Worm (Caenorhabditis elegans) whole organism, young adult: ENCODE measurements around the gene F46H5.5.

Experiments
- D2030.7 ChIP-seq: fragments of 200-800 bp; sonication (Bioruptor generic); IDR thresholded peaks from 2 replicates; pipeline ENCODE4 v1.3.6; 2022; ENCODE audit warnings: missing genetic modification reagents, missing genetic modification characterization, missing compliant biosample characterization
- F52B5.7 ChIP-seq: sonication (generic microtip); optimal IDR thresholded peaks from 2 replicates; lab custom pipeline; 2016; ENCODE audit warnings: mild to moderate bottlenecking, missing genetic modification characterization, missing compliant biosample characterization
- let-526 ChIP-seq: fragments of 200-800 bp; sonication (Bioruptor generic); IDR thresholded peaks from 2 replicates; pipeline ENCODE4 v1.3.6; 2022; ENCODE audit warnings: missing genetic modification reagents, missing genetic modification characterization, missing compliant biosample characterization
- nfya-1 ChIP-seq: sonication (generic microtip); optimal IDR thresholded peaks from 2 replicates; lab custom pipeline; 2017; ENCODE audit warnings: antibody characterized with exemption, missing compliant biosample characterization, missing genetic modification characterization, borderline replicate concordance; ENCODE audit not compliant: insufficient read depth
- nhr-27 ChIP-seq: fragments of 200-800 bp; sonication (Bioruptor generic); optimal IDR thresholded peaks from 2 replicates; lab custom pipeline; 2018; ENCODE audit warnings: mild to moderate bottlenecking, missing genetic modification characterization, moderate library complexity, missing compliant biosample characterization

DNA sequence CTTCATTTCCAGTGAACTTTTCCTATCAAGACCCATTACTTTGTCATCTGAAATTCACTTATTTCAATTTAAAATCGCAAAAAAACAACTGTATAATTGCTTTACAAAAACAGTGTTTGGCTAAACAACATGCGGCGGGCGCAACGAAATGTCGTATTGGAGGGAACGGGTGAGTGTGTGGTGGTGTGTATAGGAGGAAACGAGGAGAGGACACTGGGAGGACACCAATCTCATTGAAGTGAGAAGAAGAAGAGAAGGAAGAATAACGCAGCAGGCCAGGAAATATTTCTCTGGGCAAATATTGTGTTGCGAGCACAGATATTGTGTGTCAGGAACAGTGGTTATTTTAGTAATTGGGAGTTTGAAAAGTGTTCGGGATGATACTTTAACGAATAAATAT, 2.2 kb downstream of the F46H5.5 start, which contains the start of gene F46H5.4:
- TF ChIP-seq let-526 (GFP tag; lab: Robert Waterston, UW) (no peak), D2030.7 (no peak), nfya-1 (tag; lab: Kevin White, UChicago) (no peak), nhr-27 (tag; lab: Kevin White, UChicago) (no peak), F52B5.7 (no peak)
